Worm (Caenorhabditis elegans): ENCODE measurements around the gene C45G7.13.

ce11 chrIV:2408437-2408836 lies 42.7 kb downstream of the C45G7.13 start:
- peak; percentile 51 for TF ChIP-seq nhr-237 (tag; optimal IDR thresholded peaks at IDR 0.05)
- TF ChIP-seq nhr-76 (tag; optimal IDR thresholded peaks at IDR 0.05): no peak
- no peak for TF ChIP-seq snpc-4 (tag; optimal IDR thresholded peaks at IDR 0.05)
- peak; percentile 61 for TF ChIP-seq lin-13 (tag; optimal IDR thresholded peaks at IDR 0.05)
- peak; percentile 79 for TF ChIP-seq ztf-11 (tag; optimal IDR thresholded peaks at IDR 0.05)
- no peak for TF ChIP-seq blmp-1 (tag; optimal IDR thresholded peaks at IDR 0.05)
- peak; percentile 65 for TF ChIP-seq unc-62 (GFP tag; optimal IDR thresholded peaks at IDR 0.05)
- TF ChIP-seq sem-2 (GFP tag; optimal IDR thresholded peaks at IDR 0.05): peak; percentile 90
- peak; percentile 46 for TF ChIP-seq nhr-28 (tag; optimal IDR thresholded peaks at IDR 0.05)

All from whole organism, mixed stage, embryonic.